Fruit fly (Drosophila melanogaster): ENCODE measurements around the gene wuho.

wuho gene

dm6 chrX:6255414-6255915 lies 32.4 kb upstream of the wuho start, which contains the start of the genes Rbcn-3A and Spx:
TSS of gene Rbcn-3A (minus strand) at chrX:6255487.
TSS of gene Spx (plus strand) at chrX:6255822.
- no peak for TF ChIP-seq Abd-B (GFP tag; optimal IDR thresholded peaks at IDR 0.05)
- no peak for TF ChIP-seq Dif (GFP tag; optimal IDR thresholded peaks at IDR 0.05; ENCODE audit: partially characterized antibody)
- no peak for TF ChIP-seq brk (GFP tag; optimal IDR thresholded peaks at IDR 0.05)
- TF ChIP-seq CrebA (GFP tag; optimal IDR thresholded peaks at IDR 0.05; ENCODE audit: borderline replicate concordance), result no peak
- no peak for TF ChIP-seq usp (GFP tag; optimal IDR thresholded peaks at IDR 0.05)
- no peak for TF ChIP-seq lola (GFP tag; optimal IDR thresholded peaks at IDR 0.05)
- TF ChIP-seq h (GFP tag; optimal IDR thresholded peaks at IDR 0.05), result no peak
- peak; percentile 44 for TF ChIP-seq Sp1 (GFP tag; optimal IDR thresholded peaks at IDR 0.05)
- TF ChIP-seq Myc (optimal IDR thresholded peaks at IDR 0.05), result no peak
- no peak for TF ChIP-seq rgr (GFP tag; optimal IDR thresholded peaks at IDR 0.05)
- TF ChIP-seq psq (GFP tag; optimal IDR thresholded peaks at IDR 0.05), result peak; percentile 37
- TF ChIP-seq CG9705 (GFP tag; optimal IDR thresholded peaks at IDR 0.05), result no peak
- TF ChIP-seq dsf (GFP tag; optimal IDR thresholded peaks at IDR 0.05; ENCODE audit: borderline replicate concordance), result no peak
- no peak for TF ChIP-seq dmrt93B (GFP tag; optimal IDR thresholded peaks at IDR 0.05)
- TF ChIP-seq Jra (GFP tag; optimal IDR thresholded peaks at IDR 0.05), result peak; percentile 56
- TF ChIP-seq woc (GFP tag; optimal IDR thresholded peaks at IDR 0.05), result peak; percentile 8
- peak; percentile 11 for TF ChIP-seq sv (GFP tag; optimal IDR thresholded peaks at IDR 0.05)
- TF ChIP-seq jim (GFP tag; optimal IDR thresholded peaks at IDR 0.05), result no peak
- TF ChIP-seq Hr78 (GFP tag; optimal IDR thresholded peaks at IDR 0.05), result no peak
- TF ChIP-seq dl (GFP tag; optimal IDR thresholded peaks at IDR 0.05; ENCODE audit: insufficient read depth in 1 of 2, partially characterized antibody in 2 of 2), result no peak
- TF ChIP-seq Vsx2 (GFP tag; optimal IDR thresholded peaks at IDR 0.05; ENCODE audit: partially characterized antibody), result no peak
- no peak for TF ChIP-seq Hr83 (GFP tag; optimal IDR thresholded peaks at IDR 0.05; ENCODE audit: poor library complexity, severe bottlenecking)
- TF ChIP-seq foxo (GFP tag; optimal IDR thresholded peaks at IDR 0.05), result peak in 1 of 2 experiments; percentile 42
- TF ChIP-seq N (GFP tag; optimal IDR thresholded peaks at IDR 0.05), result no peak
- TF ChIP-seq OdsH (GFP tag; optimal IDR thresholded peaks at IDR 0.05), result peak; percentile 23
- TF ChIP-seq tai (GFP tag; optimal IDR thresholded peaks at IDR 0.05), result no peak
- TF ChIP-seq fru (GFP tag; optimal IDR thresholded peaks at IDR 0.05), result peak; percentile 30
- peak; percentile 32 for TF ChIP-seq HLH106 (tag; optimal IDR thresholded peaks at IDR 0.05)
- TF ChIP-seq CG32264 (GFP tag; optimal IDR thresholded peaks at IDR 0.05), result no peak
- TF ChIP-seq Rel (GFP tag; optimal IDR thresholded peaks at IDR 0.05), result no peak
- TF ChIP-seq Rel (tag; optimal IDR thresholded peaks at IDR 0.05), result no peak
- TF ChIP-seq GATAd (GFP tag; optimal IDR thresholded peaks at IDR 0.05), result no peak
- no peak for TF ChIP-seq pan (optimal IDR thresholded peaks at IDR 0.05)

- no peak for TF ChIP-seq tai (GFP tag; optimal IDR thresholded peaks at IDR 0.05)
- TF ChIP-seq N (GFP tag; optimal IDR thresholded peaks at IDR 0.05), result no peak
- no peak for TF ChIP-seq sv (GFP tag; optimal IDR thresholded peaks at IDR 0.05)
- no peak for TF ChIP-seq sage (GFP tag; optimal IDR thresholded peaks at IDR 0.05)
- TF ChIP-seq dl (GFP tag; optimal IDR thresholded peaks at IDR 0.05; ENCODE audit: insufficient read depth in 1 of 2, partially characterized antibody in 2 of 2), result no peak
- no peak for TF ChIP-seq usp (GFP tag; optimal IDR thresholded peaks at IDR 0.05)
- TF ChIP-seq OdsH (GFP tag; optimal IDR thresholded peaks at IDR 0.05), result no peak
- no peak for TF ChIP-seq Mio (GFP tag; optimal IDR thresholded peaks at IDR 0.05)
Measured at dm6 chrX:6259696-6260095, 28.2 kb upstream of the wuho start.

dm6 chrX:6260900-6261299 lies 27.0 kb upstream of the wuho start, which contains the start of gene Josd:
TSS of gene Josd (plus strand) at chrX:6261169.
- TF ChIP-seq Mio (GFP tag; optimal IDR thresholded peaks at IDR 0.05) (no peak), rgr (GFP tag; optimal IDR thresholded peaks at IDR 0.05) (peak; percentile 11), Jra (GFP tag; optimal IDR thresholded peaks at IDR 0.05) (no peak), woc (GFP tag; optimal IDR thresholded peaks at IDR 0.05) (peak; percentile 36), Hr83 (GFP tag; optimal IDR thresholded peaks at IDR 0.05; ENCODE audit: poor library complexity, severe bottlenecking) (peak; percentile 24), CrebA (GFP tag; optimal IDR thresholded peaks at IDR 0.05; ENCODE audit: borderline replicate concordance) (no peak), br (GFP tag; optimal IDR thresholded peaks at IDR 0.05) (no peak), dl (GFP tag; optimal IDR thresholded peaks at IDR 0.05; ENCODE audit: insufficient read depth in 1 of 2, partially characterized antibody in 2 of 2) (no peak), Hnf4 (GFP tag; optimal IDR thresholded peaks at IDR 0.05) (peak; percentile 10), h (GFP tag; optimal IDR thresholded peaks at IDR 0.05) (peak; percentile 17), foxo (GFP tag; optimal IDR thresholded peaks at IDR 0.05) (peak in 1 of 2 experiments; percentile 11), psq (GFP tag; optimal IDR thresholded peaks at IDR 0.05) (no peak), sage (GFP tag; optimal IDR thresholded peaks at IDR 0.05) (no peak), Rel (GFP tag; optimal IDR thresholded peaks at IDR 0.05) (no peak), Rel (tag; optimal IDR thresholded peaks at IDR 0.05) (peak; percentile 67)

Measured in whole organism, wandering third instar larva.